Worm (Caenorhabditis elegans): ENCODE results near the gene nono-1.

DNA sequence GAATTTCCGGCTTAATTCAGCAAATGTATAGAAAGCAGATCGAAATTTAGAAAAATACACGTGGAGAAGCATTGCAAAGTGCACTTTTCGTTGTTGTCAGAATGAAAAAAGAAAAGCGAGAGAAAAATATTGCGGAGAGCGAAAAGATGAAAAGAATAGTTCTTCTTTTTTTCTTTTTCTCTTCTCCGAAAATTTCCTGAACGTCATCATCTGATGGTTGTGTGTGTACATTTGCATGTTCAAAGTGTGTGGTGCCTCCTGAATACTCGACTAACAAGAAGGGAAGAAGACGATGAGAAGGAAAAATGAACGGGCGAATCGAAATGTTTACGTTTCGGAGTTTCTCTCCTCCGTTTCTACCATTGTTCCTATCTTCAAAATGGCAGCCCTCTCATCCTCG, 32.0 kb upstream of the nono-1 start:
- no peak for TF ChIP-seq bed-1 (GFP tag; IDR thresholded peaks at IDR 0.05)
- TF ChIP-seq Y53F4B.3 (GFP tag; IDR thresholded peaks at IDR 0.05): no peak
- TF ChIP-seq snpc-4 (GFP tag; optimal IDR thresholded peaks at IDR 0.05): no peak
- no peak for TF ChIP-seq snpc-4 (tag; optimal IDR thresholded peaks at IDR 0.05)
- no peak for TF ChIP-seq pha-4 (tag; optimal IDR thresholded peaks at IDR 0.05)
- no peak for TF ChIP-seq unc-62 (GFP tag; optimal IDR thresholded peaks at IDR 0.05)
